Worm (Caenorhabditis elegans) whole organism, young adult: ENCODE measurements around the gene egrh-1.

ENCODE experiments used
- chd-7 ChIP-seq: sonication (generic microtip); optimal IDR thresholded peaks from 2 replicates; lab custom pipeline; 2016; ENCODE audit warnings: mild to moderate bottlenecking, missing genetic modification characterization, moderate library complexity, missing compliant biosample characterization
- dox-1 ChIP-seq: fragments of 200-800 bp; sonication (Bioruptor generic); IDR thresholded peaks from 2 replicates; pipeline ENCODE4 v1.3.6; 2022; ENCODE audit warnings: missing genetic modification reagents, missing genetic modification characterization, missing compliant biosample characterization

DNA sequence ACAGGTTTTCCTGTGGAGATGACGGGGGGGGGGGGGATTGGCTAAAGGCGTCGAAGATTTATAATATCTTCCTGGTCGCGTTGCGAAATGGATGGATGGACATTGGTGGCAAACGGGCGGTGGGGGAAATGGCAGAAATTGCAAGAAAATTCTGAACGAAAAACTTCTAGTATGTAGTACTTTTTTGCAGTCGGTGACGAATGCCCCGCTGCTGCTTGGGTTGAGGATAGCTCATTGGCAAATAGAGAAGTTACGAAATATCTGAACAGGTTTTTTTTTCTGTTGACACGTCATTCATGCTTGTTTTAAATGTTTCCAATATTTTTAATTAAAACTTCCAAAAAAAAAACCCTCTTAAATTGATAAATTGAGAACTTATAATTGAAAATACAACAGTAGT lies 26.2 kb upstream of the egrh-1 start:
- no peak for TF ChIP-seq chd-7
- TF ChIP-seq dox-1 (GFP tag; lab: Robert Waterston, UW), result no peak
